Worm (Caenorhabditis elegans) whole organism, late embryonic: Measurements from ENCODE around the gene shw-3.

Experiments used
- C08G9.2 ChIP-seq: sonication (generic microtip); optimal IDR thresholded peaks from 2 replicates; lab custom pipeline; 2016; ENCODE audit warnings: mild to moderate bottlenecking, missing genetic modification characterization, moderate library complexity, missing compliant biosample characterization
- C38D4.7 ChIP-seq: fragments of 200-800 bp; sonication (Bioruptor generic); optimal IDR thresholded peaks from 2 replicates; lab custom pipeline; 2018; ENCODE audit warnings: mild to moderate bottlenecking, missing genetic modification characterization, moderate library complexity, missing compliant biosample characterization
- F13H6.1 ChIP-seq: sonication (generic microtip); optimal IDR thresholded peaks from 2 replicates; lab custom pipeline; 2016; ENCODE audit warnings: missing genetic modification characterization, missing compliant biosample characterization
- K09A11.1 ChIP-seq: sonication (generic microtip); optimal IDR thresholded peaks from 2 replicates; lab custom pipeline; 2017; ENCODE audit warnings: antibody characterized with exemption, mild to moderate bottlenecking, missing genetic modification characterization, missing compliant biosample characterization; ENCODE audit not compliant: insufficient read depth
- T23F11.4 ChIP-seq: fragments of 200-800 bp; sonication (Bioruptor generic); optimal IDR thresholded peaks from 2 replicates; lab custom pipeline; 2018; ENCODE audit warnings: mild to moderate bottlenecking, missing genetic modification characterization, missing compliant biosample characterization
- Y22D7AL.16 ChIP-seq: sonication (generic microtip); optimal IDR thresholded peaks from 2 replicates; lab custom pipeline; 2016; ENCODE audit warnings: missing genetic modification characterization, missing compliant biosample characterization
- ama-1 ChIP-seq: fragments of 150-350 bp; optimal IDR thresholded peaks from 2 replicates; lab custom pipeline; 2014
- ceh-14 ChIP-seq: sonication (generic microtip); optimal IDR thresholded peaks from 2 replicates; lab custom pipeline; 2016; ENCODE audit warnings: missing genotype, missing genetic modification characterization, missing compliant biosample characterization
- ceh-18 ChIP-seq: sonication (generic microtip); optimal IDR thresholded peaks from 2 replicates; lab custom pipeline; 2016; ENCODE audit warnings: missing genetic modification characterization, missing compliant biosample characterization
- ceh-2 ChIP-seq: sonication (generic microtip); optimal IDR thresholded peaks from 2 replicates; lab custom pipeline; 2016; ENCODE audit warnings: missing genotype, missing genetic modification characterization, missing compliant biosample characterization
- ceh-31 ChIP-seq: sonication (generic microtip); optimal IDR thresholded peaks from 2 replicates; lab custom pipeline; 2016; ENCODE audit warnings: missing genetic modification characterization, missing compliant biosample characterization
- ceh-34 ChIP-seq: sonication (generic microtip); optimal IDR thresholded peaks from 2 replicates; lab custom pipeline; 2016; ENCODE audit warnings: mild to moderate bottlenecking, missing genetic modification characterization, missing compliant biosample characterization
- che-1 ChIP-seq: sonication (generic microtip); optimal IDR thresholded peaks from 2 replicates; lab custom pipeline; 2016; ENCODE audit warnings: mild to moderate bottlenecking, missing genetic modification characterization, missing compliant biosample characterization
- dmd-4 ChIP-seq: sonication (generic microtip); optimal IDR thresholded peaks from 2 replicates; lab custom pipeline; 2016; ENCODE audit warnings: borderline replicate concordance, missing genetic modification characterization, missing compliant biosample characterization
- elt-2 ChIP-seq: sonication (generic microtip); optimal IDR thresholded peaks from 2 replicates; lab custom pipeline; 2016; ENCODE audit warnings: missing genetic modification reagents, missing genetic modification characterization, missing compliant biosample characterization
- ets-4 ChIP-seq: sonication (generic microtip); optimal IDR thresholded peaks from 2 replicates; lab custom pipeline; 2016; ENCODE audit warnings: missing genetic modification characterization, missing compliant biosample characterization
- eyg-1 ChIP-seq: sonication (generic microtip); optimal IDR thresholded peaks from 2 replicates; lab custom pipeline; 2016; ENCODE audit warnings: missing genotype, missing genetic modification characterization, missing compliant biosample characterization
- fax-1 ChIP-seq: sonication (generic microtip); optimal IDR thresholded peaks from 2 replicates; lab custom pipeline; 2016; ENCODE audit warnings: missing genotype, missing genetic modification characterization, missing compliant biosample characterization
- gmeb-2 ChIP-seq: sonication (generic microtip); optimal IDR thresholded peaks from 2 replicates; lab custom pipeline; 2016; ENCODE audit warnings: missing genetic modification characterization, inconsistent platforms, missing compliant biosample characterization
- lim-6 ChIP-seq: sonication (generic microtip); optimal IDR thresholded peaks from 2 replicates; lab custom pipeline; 2016; ENCODE audit warnings: missing genetic modification characterization, missing compliant biosample characterization
- lin-11 ChIP-seq: fragments of 200-800 bp; sonication (Bioruptor generic); optimal IDR thresholded peaks from 2 replicates; lab custom pipeline; 2018; ENCODE audit warnings: mild to moderate bottlenecking, missing genetic modification characterization, missing compliant biosample characterization
- madf-2 ChIP-seq: sonication (generic microtip); optimal IDR thresholded peaks from 2 replicates; lab custom pipeline; 2017; ENCODE audit warnings: missing genetic modification characterization, missing compliant biosample characterization
- mec-3 ChIP-seq: sonication (generic microtip); optimal IDR thresholded peaks from 2 replicates; lab custom pipeline; 2016; ENCODE audit warnings: borderline replicate concordance, missing genetic modification characterization, missing compliant biosample characterization
- nfya-1 ChIP-seq: sonication (generic microtip); optimal IDR thresholded peaks from 2 replicates; lab custom pipeline; 2017; ENCODE audit warnings: missing genetic modification characterization, mild to moderate bottlenecking, missing compliant biosample characterization, antibody characterized with exemption, moderate library complexity
- nhr-11 ChIP-seq: fragments of 150-350 bp; optimal IDR thresholded peaks from 2 replicates; lab custom pipeline; 2014; ENCODE audit warnings: missing biosample characterization, missing genetic modification characterization
- nhr-232 ChIP-seq: sonication (generic microtip); optimal IDR thresholded peaks from 2 replicates; lab custom pipeline; 2016; ENCODE audit warnings: missing genetic modification characterization, missing compliant biosample characterization
- odd-2 ChIP-seq: sonication (generic microtip); optimal IDR thresholded peaks from 2 replicates; lab custom pipeline; 2017; ENCODE audit warnings: antibody characterized with exemption, mild to moderate bottlenecking, missing genetic modification characterization, missing compliant biosample characterization
- pag-3 ChIP-seq: sonication (generic microtip); optimal IDR thresholded peaks from 2 replicates; lab custom pipeline; 2016; ENCODE audit warnings: missing compliant biosample characterization, missing genetic modification characterization, borderline replicate concordance
- pax-1 ChIP-seq: fragments of 150-350 bp; optimal IDR thresholded peaks from 2 replicates; lab custom pipeline; 2014; ENCODE audit warnings: missing biosample characterization, missing genetic modification characterization
- pros-1 ChIP-seq: fragments of 150-350 bp; optimal IDR thresholded peaks from 2 replicates; lab custom pipeline; 2014; ENCODE audit warnings: missing biosample characterization, missing genetic modification reagents, missing genetic modification characterization
- ref-2 ChIP-seq: sonication (generic microtip); optimal IDR thresholded peaks from 2 replicates; lab custom pipeline; 2016; ENCODE audit warnings: missing genetic modification characterization, missing compliant biosample characterization
- rnt-1 ChIP-seq: sonication (generic microtip); optimal IDR thresholded peaks from 2 replicates; lab custom pipeline; 2016; ENCODE audit warnings: missing genetic modification characterization, missing compliant biosample characterization
- syd-9 ChIP-seq: sonication (generic microtip); optimal IDR thresholded peaks from 2 replicates; lab custom pipeline; 2016; ENCODE audit warnings: mild to moderate bottlenecking, missing genetic modification characterization, moderate library complexity, missing compliant biosample characterization
- ttx-3 ChIP-seq: sonication (generic microtip); optimal IDR thresholded peaks from 2 replicates; lab custom pipeline; 2016; ENCODE audit warnings: missing genetic modification reagents, missing genetic modification characterization, missing compliant biosample characterization
- unc-3 ChIP-seq, 2 experiments: fragments of 200-800 bp in 1 of 2; sonication (Bioruptor generic) in 1 of 2; sonication (generic microtip) in 1 of 2; conservative IDR thresholded peaks in 1 of 2; optimal IDR thresholded peaks in 1 of 2; 2 replicates each; pipeline versions ENCODE4 v1.3.6 to Lab custom; 2016 to 2022; ENCODE audit warnings: missing compliant biosample characterization in 2 of 2, missing genetic modification characterization in 2 of 2, missing genetic modification reagents in 1 of 2
- unc-42 ChIP-seq: sonication (generic microtip); optimal IDR thresholded peaks from 2 replicates; lab custom pipeline; 2016; ENCODE audit warnings: missing genotype, missing genetic modification characterization, missing compliant biosample characterization
- unc-55 ChIP-seq: sonication (generic microtip); optimal IDR thresholded peaks from 2 replicates; lab custom pipeline; 2017; ENCODE audit warnings: missing biosample characterization, missing genetic modification reagents, missing genetic modification characterization
- unc-86 ChIP-seq: sonication (generic microtip); optimal IDR thresholded peaks from 2 replicates; lab custom pipeline; 2016; ENCODE audit warnings: missing genetic modification characterization, missing compliant biosample characterization
- zip-5 ChIP-seq: sonication (generic microtip); optimal IDR thresholded peaks from 2 replicates; lab custom pipeline; 2016; ENCODE audit warnings: missing genetic modification characterization, missing compliant biosample characterization

shw-3 gene

DNA sequence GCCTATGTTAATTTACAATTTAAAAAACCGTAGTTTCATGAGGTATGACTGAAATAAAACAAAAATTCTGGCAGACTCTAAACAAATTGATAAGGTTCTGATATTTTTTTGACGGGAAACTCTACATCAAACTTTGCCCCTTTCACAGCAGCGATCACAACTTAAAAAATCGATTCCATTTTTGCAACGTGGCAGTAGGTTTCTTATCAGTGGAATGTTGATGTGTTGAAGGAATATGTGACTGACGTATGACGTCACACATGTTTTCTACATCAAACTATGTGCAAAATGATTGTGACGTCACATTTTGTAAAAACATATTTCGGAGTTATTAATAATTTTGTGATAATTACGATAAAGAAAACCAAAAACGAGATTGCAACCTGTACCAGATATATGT lies 24.9 kb upstream of the shw-3 start:
- peak; percentile 63 for TF ChIP-seq elt-2 (tag; lab: Kevin White, UChicago)
- TF ChIP-seq eyg-1 = no peak

DNA sequence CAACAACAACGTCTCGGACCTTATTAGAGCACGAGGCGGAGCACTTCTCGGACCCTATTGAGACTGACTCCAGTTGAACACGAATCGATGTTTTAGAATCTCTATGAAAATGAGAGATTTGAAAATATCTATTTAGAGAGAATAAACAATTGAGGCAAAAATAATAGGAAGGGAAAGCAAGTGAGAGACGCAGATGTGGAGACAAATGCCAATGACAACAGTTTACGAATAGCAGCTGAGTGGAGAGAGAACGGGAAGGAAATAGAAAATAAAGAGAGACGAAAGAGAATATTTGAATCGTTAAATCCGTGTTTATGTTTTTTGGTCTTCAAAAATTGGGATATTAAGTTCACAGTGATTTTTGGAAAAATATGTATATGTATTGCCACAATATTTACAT lies 22.9 kb upstream of the shw-3 start:
- TF ChIP-seq nfya-1 (peak; percentile 31), ceh-18 (tag; lab: Kevin White, UChicago) (peak; percentile 6), lin-11 (tag; lab: Kevin White, UChicago) (no peak), odd-2 (tag; lab: Kevin White, UChicago) (no peak), unc-55 (GFP tag; lab: Kevin White, UChicago) (peak; percentile 47), unc-42 (peak; percentile 15), ceh-31 (tag; lab: Kevin White, UChicago) (peak; percentile 51), lim-6 (tag; lab: Kevin White, UChicago) (no peak)

DNA sequence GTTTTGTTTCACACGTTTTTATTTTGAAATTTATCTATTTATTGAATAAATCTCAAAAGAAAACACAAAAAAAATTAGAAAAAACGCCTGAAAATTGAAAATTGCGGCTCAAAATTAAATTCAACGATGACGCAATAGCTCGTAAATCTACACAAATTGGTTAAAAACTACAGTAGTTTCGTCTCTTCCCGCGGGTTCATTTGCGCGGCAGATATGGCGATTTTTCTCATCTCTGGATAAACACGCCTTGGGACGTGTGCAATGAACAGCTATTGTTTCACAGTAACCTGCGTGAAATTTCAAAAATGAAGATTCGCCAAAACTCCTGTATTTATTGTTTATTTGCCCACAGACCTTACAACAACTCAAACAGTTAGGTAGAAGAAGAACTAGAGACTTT lies 22.3 kb upstream of the shw-3 start:
- TF ChIP-seq ref-2 (tag; lab: Kevin White, UChicago) (no peak), pag-3 (tag; lab: Kevin White, UChicago) (no peak), ceh-18 (tag; lab: Kevin White, UChicago) (no peak)
- TF ChIP-seq, all 69 proteins: peak for 0

DNA sequence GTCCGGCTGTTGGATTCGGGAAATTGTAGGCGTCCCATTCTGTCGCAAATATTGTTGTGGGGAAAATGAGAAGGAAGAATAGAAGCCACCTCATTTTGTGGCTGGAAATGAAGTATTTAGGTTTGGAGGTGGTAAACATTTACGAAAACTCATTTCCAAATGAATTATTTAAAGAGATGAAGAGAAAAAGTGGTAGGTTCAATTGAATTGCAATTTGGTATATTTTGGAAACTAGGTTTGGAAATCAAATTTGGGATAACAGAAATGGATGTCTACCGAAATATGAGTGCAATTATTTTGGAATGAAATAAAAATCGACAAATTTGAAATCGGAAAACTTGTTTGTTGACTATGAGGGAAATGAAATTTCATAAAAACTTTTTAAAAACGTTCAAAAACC lies 21.9 kb upstream of the shw-3 start, which contains the start of gene F15B9.10:
Gene F15B9.10, minus strand, starts transcription at position 101 of the 400 bp plus-strand sequence.
- TF ChIP-seq T23F11.4 (GFP tag; lab: Kevin White, UChicago) (no peak), dmd-4 (tag; lab: Kevin White, UChicago) (no peak), syd-9 (tag; lab: Kevin White, UChicago) (no peak), nhr-232 (tag; lab: Kevin White, UChicago) (no peak), pros-1 (no peak)
- TF ChIP-seq, all 69 proteins: peak for 0

DNA sequence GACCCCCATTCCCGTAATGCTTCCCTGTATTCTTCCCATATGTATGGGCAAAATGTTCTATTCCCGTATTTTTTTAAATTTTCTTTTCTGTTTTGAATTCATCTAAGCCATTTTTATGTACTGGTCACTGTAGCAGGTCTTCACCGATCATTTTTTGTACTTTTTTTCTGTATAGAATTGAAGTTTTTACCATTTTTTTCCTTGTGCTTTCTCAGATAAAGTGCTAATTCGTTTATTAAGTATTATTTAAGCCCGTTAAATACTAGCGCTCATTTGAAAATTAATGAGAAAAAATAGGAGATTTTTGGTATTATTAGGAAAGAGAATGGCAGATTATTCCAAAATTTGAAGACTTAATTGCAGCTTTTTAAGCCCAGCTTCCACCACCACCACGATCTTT lies 19.8 kb upstream of the shw-3 start:
- TF ChIP-seq C38D4.7 (no peak), elt-2 (tag; lab: Kevin White, UChicago) (no peak), C08G9.2 (tag; lab: Kevin White, UChicago) (no peak), ceh-18 (tag; lab: Kevin White, UChicago) (no peak), odd-2 (tag; lab: Kevin White, UChicago) (no peak), lin-11 (tag; lab: Kevin White, UChicago) (no peak), ceh-34 (tag; lab: Kevin White, UChicago) (no peak), unc-86 (tag; lab: Kevin White, UChicago) (no peak)

DNA sequence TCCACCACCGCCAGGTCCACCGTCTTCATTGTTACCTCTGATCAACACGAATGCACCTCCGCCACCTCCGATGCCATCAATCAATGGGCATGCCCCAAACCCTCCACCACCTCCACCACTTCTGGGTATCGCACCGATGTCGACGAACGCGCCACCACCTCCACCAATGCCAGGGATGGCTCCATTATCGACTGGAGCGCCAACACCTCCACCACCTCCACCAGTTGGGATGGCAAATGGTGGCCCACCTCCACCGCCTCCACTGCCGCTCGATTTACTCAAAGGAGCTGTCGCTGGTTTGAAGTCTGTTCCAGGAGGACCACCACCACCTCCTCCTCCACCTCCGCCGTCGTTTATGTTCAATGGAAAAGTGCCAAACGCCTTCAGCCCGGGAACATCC lies 17.4 kb upstream of the shw-3 start:
- TF ChIP-seq gmeb-2 = no peak
- no peak for TF ChIP-seq C08G9.2 (tag; lab: Kevin White, UChicago)
- TF ChIP-seq elt-2 (tag; lab: Kevin White, UChicago) = no peak
- no peak for TF ChIP-seq pax-1
- no peak for TF ChIP-seq nhr-11 (tag; lab: Kevin White, UChicago)
- TF ChIP-seq F13H6.1 = no peak
- no peak for TF ChIP-seq fax-1 (tag; lab: Kevin White, UChicago)
- no peak for TF ChIP-seq ama-1 (lab: Kevin White, UChicago)
- TF ChIP-seq ets-4 (tag; lab: Kevin White, UChicago) = no peak

DNA sequence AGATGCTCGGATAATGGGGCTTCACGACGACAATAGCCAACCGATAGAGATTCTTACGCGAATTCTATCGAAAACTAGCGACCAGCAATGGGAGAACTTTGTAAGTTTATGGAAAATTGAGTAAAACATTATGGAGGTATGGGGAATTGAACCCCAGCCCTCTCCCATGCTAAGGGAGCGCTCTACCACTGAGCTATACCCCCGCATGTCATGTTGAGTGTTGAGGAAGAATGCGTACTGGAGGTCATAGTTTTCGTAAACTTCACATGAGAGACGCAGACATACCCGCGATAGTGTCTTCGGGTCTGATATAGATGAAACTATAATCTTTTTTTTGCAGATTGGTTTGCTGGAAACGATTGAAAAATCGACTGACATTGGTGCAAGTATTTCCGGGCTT lies 16.4 kb upstream of the shw-3 start:
- peak; percentile 47 for TF ChIP-seq nfya-1
- TF ChIP-seq pag-3 (tag; lab: Kevin White, UChicago) = peak; percentile 66
- TF ChIP-seq pax-1 = no peak
- TF ChIP-seq ceh-14 = peak; percentile 82
- TF ChIP-seq zip-5 (tag; lab: Kevin White, UChicago) = peak; percentile 45
- peak; percentile 65 for TF ChIP-seq ref-2 (tag; lab: Kevin White, UChicago)
- peak; percentile 78 for TF ChIP-seq madf-2 (tag; lab: Kevin White, UChicago)
- TF ChIP-seq unc-42 = peak; percentile 57
- peak; percentile 76 for TF ChIP-seq rnt-1
- TF ChIP-seq Y22D7AL.16 (tag; lab: Kevin White, UChicago) = peak; percentile 91
- peak; percentile 74 for TF ChIP-seq ttx-3 (tag; lab: Kevin White, UChicago)
- peak; percentile 68 for TF ChIP-seq K09A11.1 (tag; lab: Kevin White, UChicago)
- peak; percentile 11 for TF ChIP-seq odd-2 (tag; lab: Kevin White, UChicago)
- peak; percentile 85 for TF ChIP-seq C38D4.7
- TF ChIP-seq ets-4 (tag; lab: Kevin White, UChicago) = peak; percentile 44
- TF ChIP-seq mec-3 (tag; lab: Kevin White, UChicago) = no peak
- TF ChIP-seq ceh-2 (tag; lab: Kevin White, UChicago) = peak; percentile 73
- TF ChIP-seq elt-2 (tag; lab: Kevin White, UChicago) = peak; percentile 84
- peak; percentile 87 for TF ChIP-seq che-1
- peak; percentile 81 for TF ChIP-seq unc-3 (GFP tag; conservative IDR thresholded peaks at IDR 0.05; lab: Robert Waterston, UW)
- TF ChIP-seq unc-3 (tag; optimal IDR thresholded peaks at IDR 0.05; lab: Kevin White, UChicago) = peak; percentile 69
